Worm (Caenorhabditis elegans) whole organism, midembryonic: Measurements from ENCODE around the gene F57B1.6.

Experiments used
- T22C8.4 ChIP-seq: fragments of 200-800 bp; sonication (Bioruptor generic); IDR thresholded peaks from 2 replicates; pipeline ENCODE4 v1.3.6; 2022; ENCODE audit warnings: missing genetic modification characterization, missing compliant biosample characterization
- cog-1 ChIP-seq: sonication (generic microtip); optimal IDR thresholded peaks from 2 replicates; lab custom pipeline; 2016; ENCODE audit warnings: missing genetic modification characterization, missing compliant biosample characterization
- flt-1 ChIP-seq: fragments of 200-800 bp; sonication (Bioruptor generic); IDR thresholded peaks from 2 replicates; pipeline ENCODE4 v1.3.6; 2022; ENCODE audit warnings: missing genetic modification characterization, missing compliant biosample characterization
- klf-2 ChIP-seq: fragments of 200-800 bp; sonication (Bioruptor generic); conservative IDR thresholded peaks from 2 replicates; pipeline ENCODE4 v1.3.6; 2022; ENCODE audit warnings: missing genetic modification reagents, missing genetic modification characterization, missing compliant biosample characterization
- med-1 ChIP-seq: sonication (generic microtip); optimal IDR thresholded peaks from 2 replicates; lab custom pipeline; 2017; ENCODE audit warnings: missing genetic modification characterization, mild to moderate bottlenecking, missing compliant biosample characterization, antibody characterized with exemption, missing genetic modification reagents; ENCODE audit not compliant: insufficient read depth
- ref-1 ChIP-seq: fragments of 200-800 bp; sonication (Bioruptor generic); conservative IDR thresholded peaks from 2 replicates; pipeline ENCODE4 v1.3.6; 2022; ENCODE audit warnings: missing genetic modification reagents, missing genetic modification characterization, missing compliant biosample characterization

ce11 chrV:13185384-13185783 lies 24.1 kb upstream of the F57B1.6 start, which contains the start of gene sri-6:
- TF ChIP-seq klf-2 (GFP tag; lab: Robert Waterston, UW) (no peak), med-1 (GFP tag; lab: Kevin White, UChicago) (no peak), T22C8.4 (GFP tag; lab: Robert Waterston, UW) (no peak), cog-1 (no peak), ref-1 (no peak), flt-1 (GFP tag; lab: Robert Waterston, UW) (no peak)
